Fruit fly (Drosophila melanogaster) Kc167 (cell line): ENCODE results near the gene rempA.

ENCODE experiments used
- Myc ChIP-seq: fragments of >200 bp; optimal IDR thresholded peaks from 2 replicates; lab custom pipeline; 2017; ENCODE audit warnings: missing external identifiers
- Sin3A ChIP-seq: fragments of >200 bp; optimal IDR thresholded peaks from 2 replicates; lab custom pipeline; 2018; ENCODE audit warnings: missing external identifiers
- h ChIP-seq: fragments of >200 bp; optimal IDR thresholded peaks from 3 replicates; lab custom pipeline; 2018; ENCODE audit warnings: missing external identifiers
- psq ChIP-seq: fragments of >200 bp; optimal IDR thresholded peaks from 2 replicates; lab custom pipeline; 2017; ENCODE audit warnings: missing external identifiers
- ttk ChIP-seq: sonication (Bioruptor generic); optimal IDR thresholded peaks from 2 replicates; lab custom pipeline; 2017; ENCODE audit warnings: missing external identifiers

- no peak for TF ChIP-seq Myc (lab: Kevin White, UChicago)
- TF ChIP-seq Sin3A (lab: Kevin White, UChicago) = no peak
- TF ChIP-seq h (lab: Kevin White, UChicago) = no peak
- TF ChIP-seq psq = no peak
- no peak for TF ChIP-seq ttk (lab: Kevin White, UChicago)
Observed at dm6 chr2L:585268-585667, 25.2 kb upstream of the rempA start.
